Fruit fly (Drosophila melanogaster): ENCODE results near the gene CG9981.

The CG9981 gene

dm6 chrX:16391397-16391796 is 13.5 kb downstream of the CG9981 start, which contains the start of the genes TH1 and mei-41 (continued):
- TF ChIP-seq gcm (GFP tag; optimal IDR thresholded peaks at IDR 0.05) (no peak), Xrp1 (GFP tag; IDR thresholded peaks at IDR 0.05) (peak; percentile 96), vvl (GFP tag; IDR thresholded peaks at IDR 0.05) (peak; percentile 97), CG12391 (tag; optimal IDR thresholded peaks at IDR 0.05) (peak; percentile 92), Nf-YA (GFP tag; IDR thresholded peaks at IDR 0.05) (peak; percentile 92), inv (GFP tag; IDR thresholded peaks at IDR 0.05; ENCODE audit: partially characterized antibody) (0 out of 2 replicates have a peak, but pooled peaks have one; percentile 22), ind (GFP tag; optimal IDR thresholded peaks at IDR 0.05) (peak; percentile 85), ci (GFP tag; IDR thresholded peaks at IDR 0.05) (peak; percentile 93), CG4854 (GFP tag; optimal IDR thresholded peaks at IDR 0.05) (no peak), unpg (GFP tag; optimal IDR thresholded peaks at IDR 0.05) (no peak), scrt (GFP tag; optimal IDR thresholded peaks at IDR 0.05) (no peak), dysf (GFP tag; IDR thresholded peaks at IDR 0.05) (peak; percentile 96), CG8290 (GFP tag; optimal IDR thresholded peaks at IDR 0.05) (peak; percentile 80), CG8290 (tag; optimal IDR thresholded peaks at IDR 0.05) (peak in 1 of 2 experiments; percentile 38), Aef1 (GFP tag; IDR thresholded peaks at IDR 0.05) (peak; percentile 96), Mes4 (GFP tag; optimal IDR thresholded peaks at IDR 0.05) (peak; percentile 13), CrebB (tag; optimal IDR thresholded peaks at IDR 0.05) (peak; percentile 48), CG7745 (tag; optimal IDR thresholded peaks at IDR 0.05) (no peak), pb (GFP tag; optimal IDR thresholded peaks at IDR 0.05) (no peak), cato (GFP tag; optimal IDR thresholded peaks at IDR 0.05; ENCODE audit: borderline replicate concordance) (peak; percentile 74), CG14441 (GFP tag; IDR thresholded peaks at IDR 0.05) (peak; percentile 96), CG17361 (GFP tag; IDR thresholded peaks at IDR 0.05) (no peak; the same call in 2 of the 3 replicates), CG6254 (GFP tag; optimal IDR thresholded peaks at IDR 0.05) (no peak), CG2875 (GFP tag; optimal IDR thresholded peaks at IDR 0.05) (peak; percentile 56), psq (GFP tag; optimal IDR thresholded peaks at IDR 0.05) (no peak), ERR (GFP tag; optimal IDR thresholded peaks at IDR 0.05) (no peak), CG42726 (GFP tag; IDR thresholded peaks at IDR 0.05; ENCODE audit: partially characterized antibody) (no peak), Sox102F (GFP tag; optimal IDR thresholded peaks at IDR 0.05) (peak; percentile 93), toy (GFP tag; IDR thresholded peaks at IDR 0.05) (peak; percentile 85), Dad (GFP tag; optimal IDR thresholded peaks at IDR 0.05) (peak; percentile 57), seq (GFP tag; IDR thresholded peaks at IDR 0.05) (peak; percentile 92), rib (GFP tag; IDR thresholded peaks at IDR 0.05) (peak; percentile 89), Hmx (GFP tag; optimal IDR thresholded peaks at IDR 0.05) (no peak), ab (GFP tag; optimal IDR thresholded peaks at IDR 0.05) (no peak), CG10274 (GFP tag; optimal IDR thresholded peaks at IDR 0.05) (peak; percentile 19), ewg (GFP tag; optimal IDR thresholded peaks at IDR 0.05) (peak; percentile 82), CG2202 (tag; optimal IDR thresholded peaks at IDR 0.05) (peak; percentile 51), crol (GFP tag; IDR thresholded peaks at IDR 0.05) (peak; percentile 41; the same call in 1 of the 2 replicates), Sry-δ (GFP tag; optimal IDR thresholded peaks at IDR 0.05) (peak; percentile 46), Trl (optimal IDR thresholded peaks at IDR 0.05) (no peak), Trl (GFP tag; optimal IDR thresholded peaks at IDR 0.05) (peak; percentile 43), tll (GFP tag; optimal IDR thresholded peaks at IDR 0.05) (peak in 1 of 2 experiments; percentile 56), trh (GFP tag; optimal IDR thresholded peaks at IDR 0.05) (peak; percentile 72), wdn (GFP tag; IDR thresholded peaks at IDR 0.05) (peak; percentile 89), mirr (GFP tag; optimal IDR thresholded peaks at IDR 0.05) (no peak), Stat92E (GFP tag; optimal IDR thresholded peaks at IDR 0.05) (no peak), fru (optimal IDR thresholded peaks at IDR 0.05) (no peak), CG9797 (GFP tag; optimal IDR thresholded peaks at IDR 0.05) (peak; percentile 78), gsb (GFP tag; IDR thresholded peaks at IDR 0.05) (peak; percentile 86), CG9876 (GFP tag; optimal IDR thresholded peaks at IDR 0.05) (no peak), z (GFP tag; IDR thresholded peaks at IDR 0.05) (no peak), gfzf (GFP tag; optimal IDR thresholded peaks at IDR 0.05) (peak; percentile 56)
